Worm (Caenorhabditis elegans) whole organism, dauer: ENCODE measurements around the gene grd-14.
"Not testable (repeated sequence)": the region's sequence is repeated elsewhere in the genome, so short reads cannot be mapped to it uniquely, and the experiment has no call there.

Experiments
- unc-62 ChIP-seq: sonication (generic microtip); optimal IDR thresholded peaks from 2 replicates; lab custom pipeline; 2017; ENCODE audit warnings: missing biosample characterization, missing genetic modification reagents, missing genetic modification characterization

grd-14 gene

ce11 chrX:8483951-8484350 is 15.9 kb upstream of the grd-14 start:
- no peak for TF ChIP-seq unc-62 (GFP tag; lab: Kevin White, UChicago)

DNA sequence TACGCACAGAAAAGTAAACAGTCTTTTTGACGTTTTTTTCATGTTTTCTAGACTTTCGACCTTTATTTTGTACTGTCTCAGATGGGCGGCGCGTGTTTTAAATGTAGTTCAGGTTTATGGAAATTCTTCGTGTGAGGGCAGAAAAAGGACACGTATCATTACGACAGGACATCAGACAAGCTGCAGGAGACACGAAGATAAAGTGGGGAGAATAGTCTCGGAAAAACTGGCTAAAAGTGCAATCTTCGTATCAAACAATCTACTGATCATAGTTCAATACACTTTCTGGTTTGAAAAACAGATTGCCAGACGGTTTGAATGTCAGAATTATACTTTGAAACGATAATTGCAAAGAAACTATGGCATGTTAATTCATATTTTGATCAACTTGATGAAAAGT is 14.4 kb upstream of the grd-14 start:
- TF ChIP-seq unc-62 (GFP tag; lab: Kevin White, UChicago): no peak

ce11 chrX:8489415-8489814 is 10.4 kb upstream of the grd-14 start:
- TF ChIP-seq unc-62 (GFP tag; lab: Kevin White, UChicago): no peak

ce11 chrX:8489886-8490285 is 9.9 kb upstream of the grd-14 start:
- no peak for TF ChIP-seq unc-62 (GFP tag; lab: Kevin White, UChicago)

ce11 chrX:8492750-8493149 is 7.1 kb upstream of the grd-14 start:
- no peak for TF ChIP-seq unc-62 (GFP tag; lab: Kevin White, UChicago)

DNA sequence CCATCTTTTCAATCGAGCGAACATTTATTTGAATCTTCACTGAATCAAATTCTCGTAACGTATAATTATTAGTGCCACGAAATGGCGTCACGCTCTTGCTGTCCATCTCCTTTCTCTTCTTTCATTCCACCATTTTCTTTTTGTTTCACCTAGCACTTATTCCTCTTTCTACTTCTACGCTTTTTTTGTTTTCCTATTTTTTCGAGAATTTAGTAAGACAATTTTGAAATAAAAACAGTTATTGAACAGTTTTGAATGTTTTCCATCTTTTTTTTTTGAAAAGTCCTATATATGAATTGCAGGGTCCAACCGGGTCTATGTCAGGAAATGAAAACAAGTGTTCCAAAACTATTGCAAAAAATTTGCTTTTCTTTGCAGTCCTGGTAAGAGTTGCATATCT is 4.8 kb upstream of the grd-14 start, which contains the start of gene T01B10.5:
Gene T01B10.5 (plus strand): TSS at position 301 of the 400 bp plus-strand sequence.
- TF ChIP-seq unc-62 (GFP tag; lab: Kevin White, UChicago): no peak

DNA sequence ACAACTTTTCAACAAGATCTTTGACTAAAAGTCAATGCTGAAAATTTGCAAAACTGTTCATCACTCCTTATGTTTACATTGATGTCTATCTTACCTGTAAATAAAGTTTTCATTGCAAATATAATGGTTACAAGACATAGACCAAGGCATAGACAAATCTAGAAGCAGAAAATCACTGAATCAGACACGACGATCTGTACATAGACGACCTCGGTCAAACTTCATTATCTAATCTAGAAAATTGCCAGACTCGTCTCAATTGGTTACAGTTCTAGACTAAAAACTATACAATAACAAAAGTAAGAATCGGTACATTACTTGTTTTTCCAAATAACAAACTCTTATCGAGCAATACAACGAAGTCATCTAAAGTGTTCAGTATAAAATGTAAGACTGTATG is 1.1 kb downstream of the grd-14 start, which contains the start of gene grd-4:
Gene grd-4 (plus strand): TSS at position 301 of the 400 bp plus-strand sequence.
- no peak for TF ChIP-seq unc-62 (GFP tag; lab: Kevin White, UChicago)

- no peak for TF ChIP-seq unc-62 (GFP tag; lab: Kevin White, UChicago)
Measured at ce11 chrX:8504207-8504606, 4.4 kb downstream of the grd-14 start.

DNA sequence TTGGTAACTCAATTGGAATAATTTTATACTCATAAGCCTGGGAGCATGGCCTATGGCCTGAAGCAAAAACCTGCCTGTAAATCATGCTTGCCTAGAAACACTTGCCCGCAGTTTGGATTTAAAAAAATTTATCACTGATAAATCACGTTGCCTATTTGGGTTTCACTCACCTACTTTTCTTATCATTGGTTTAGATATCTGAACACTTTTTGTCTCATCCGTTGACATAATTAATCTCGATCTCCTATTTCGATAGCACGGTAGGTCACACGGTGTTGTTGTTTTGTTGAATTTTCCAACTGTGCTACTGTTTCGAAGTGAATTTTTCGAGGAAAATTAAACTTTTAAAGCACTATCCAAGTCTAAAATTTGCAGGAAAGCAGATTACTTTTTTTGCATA is 7.2 kb downstream of the grd-14 start:
- no peak for TF ChIP-seq unc-62 (GFP tag; lab: Kevin White, UChicago)

DNA sequence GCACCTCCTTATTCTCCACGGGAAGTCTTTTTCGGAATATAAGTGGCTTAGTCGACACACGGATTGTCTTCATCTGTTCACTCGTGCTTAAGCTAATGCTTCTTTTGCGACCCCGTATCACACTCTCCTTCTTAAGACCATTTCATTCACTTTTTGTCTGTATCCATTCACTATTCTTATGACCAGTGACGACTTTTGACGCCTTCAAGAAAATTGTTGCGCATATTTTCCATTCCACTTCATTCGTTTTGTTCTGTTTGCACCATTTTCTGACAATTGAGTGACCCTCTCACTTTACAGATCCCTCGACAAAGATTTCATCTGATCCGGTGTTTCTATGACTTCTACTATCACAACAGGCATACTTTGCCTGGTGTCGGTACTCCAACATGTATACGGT is 7.8 kb downstream of the grd-14 start, which contains the start of gene H03E18.1:
Gene H03E18.1 (plus strand): TSS at position 301 of the 400 bp plus-strand sequence.
- TF ChIP-seq unc-62 (GFP tag; lab: Kevin White, UChicago): no peak

- TF ChIP-seq unc-62 (GFP tag; lab: Kevin White, UChicago): no peak
Measured at ce11 chrX:8509088-8509487, 9.3 kb downstream of the grd-14 start.

ce11 chrX:8520402-8520801 is 20.6 kb downstream of the grd-14 start, which contains the start of gene H03E18.2:
H03E18.2 (minus strand) TSS chrX:8520502.
- no peak for TF ChIP-seq unc-62 (GFP tag; lab: Kevin White, UChicago)

- no peak for TF ChIP-seq unc-62 (GFP tag; lab: Kevin White, UChicago)
Measured at ce11 chrX:8521614-8522013, 21.8 kb downstream of the grd-14 start, which contains the start of gene C03G5.14. C03G5.14 (plus strand) TSS chrX:8521914.

DNA sequence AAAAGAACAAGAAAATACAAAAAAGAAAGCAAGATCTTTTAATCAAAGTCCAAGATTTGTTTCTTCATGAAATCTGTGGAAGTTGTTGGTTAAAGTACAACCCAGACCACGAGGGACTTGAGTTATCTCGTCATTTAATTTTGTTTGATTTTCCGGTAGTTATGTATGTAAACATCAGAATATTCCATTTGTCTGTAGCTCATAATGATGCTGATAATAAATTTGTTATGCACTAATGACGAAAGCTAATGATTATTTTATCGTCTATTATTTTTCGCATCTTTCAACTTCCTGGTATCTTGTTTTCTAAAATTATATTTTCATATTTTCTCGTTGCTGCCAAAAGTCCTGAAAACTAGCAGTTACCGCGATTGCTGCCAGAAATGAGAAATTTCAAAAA is 23.2 kb downstream of the grd-14 start:
- no peak for TF ChIP-seq unc-62 (GFP tag; lab: Kevin White, UChicago)

DNA sequence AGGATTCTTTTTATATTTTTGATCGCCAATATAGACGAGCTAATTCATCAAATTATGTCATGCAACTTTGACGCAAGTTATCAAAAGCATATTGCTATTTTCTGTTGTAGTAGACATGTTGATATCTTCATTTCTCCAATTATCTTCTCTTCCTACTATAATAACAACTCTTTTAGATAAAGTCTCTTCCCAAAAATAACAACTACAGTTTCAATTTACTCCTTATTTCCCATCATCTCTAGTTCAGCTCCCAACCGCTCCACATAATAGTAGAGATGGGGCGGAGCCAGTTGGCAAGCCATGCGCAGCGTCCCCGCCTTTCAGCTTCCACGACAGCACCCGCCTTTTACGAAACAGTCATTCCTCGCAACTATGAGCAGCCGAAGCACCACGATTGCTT is 28.1 kb downstream of the grd-14 start, which contains the start of gene flp-5:
Gene flp-5 (plus strand): TSS at position 301 of the 400 bp plus-strand sequence.
- TF ChIP-seq unc-62 (GFP tag; lab: Kevin White, UChicago): no peak

ce11 chrX:8535006-8535405 is 35.2 kb downstream of the grd-14 start, which contains the start of gene nspc-1:
nspc-1 (minus strand) TSS chrX:8535106.
- TF ChIP-seq unc-62 (GFP tag; lab: Kevin White, UChicago): not testable (repeated sequence)

- no peak for TF ChIP-seq unc-62 (GFP tag; lab: Kevin White, UChicago)
Measured at ce11 chrX:8536791-8537190, 37.0 kb downstream of the grd-14 start, which contains the start of gene nspc-3. nspc-3 (plus strand) TSS chrX:8537091.
